Fruit fly (Drosophila melanogaster) whole organism, embryonic: ENCODE results near the gene CG11426.
A peak's percentile ranks its signal among the peaks of the same experiment; 100 is the strongest.

Experiments used
- Aef1 ChIP-seq: fragments of 200-800 bp; sonication (Bioruptor generic); IDR thresholded peaks from 3 replicates; pipeline ENCODE4 v1.3.6; 2022; ENCODE audit warnings: missing biosample characterization, missing genetic modification characterization
- Awh ChIP-seq: fragments of 200-800 bp; sonication (Bioruptor generic); IDR thresholded peaks from 2 replicates; pipeline ENCODE4, ENCODE4 v1.3.6; 2022; ENCODE audit warnings: missing biosample characterization, missing genetic modification characterization
- CG10565 ChIP-seq: fragments of 200-800 bp; sonication (Bioruptor generic); optimal IDR thresholded peaks from 3 replicates; lab custom pipeline; 2016; ENCODE audit warnings: missing biosample characterization, mild to moderate bottlenecking, missing genetic modification characterization
- CG10959 ChIP-seq: fragments of 200-800 bp; sonication (Bioruptor generic); IDR thresholded peaks from 2 replicates; pipeline ENCODE4 v1.3.6; 2022; ENCODE audit warnings: missing biosample characterization, missing genetic modification characterization
- CG14710 ChIP-seq: fragments of 200-800 bp; sonication (Bioruptor generic); optimal IDR thresholded peaks from 3 replicates; lab custom pipeline; 2019; ENCODE audit warnings: missing biosample characterization, mild to moderate bottlenecking, missing genetic modification characterization, moderate library complexity
- CG16813 ChIP-seq: fragments of 200-800 bp; sonication (Bioruptor generic); IDR thresholded peaks from 3 replicates; pipeline ENCODE4 v1.3.6; 2022; ENCODE audit warnings: missing biosample characterization, missing genetic modification characterization; ENCODE audit not compliant: partially characterized antibody
- CG17829 ChIP-seq: fragments of 200-800 bp; optimal IDR thresholded peaks from 2 replicates; lab custom pipeline; 2019; ENCODE audit warnings: missing biosample characterization, mild to moderate bottlenecking, missing genetic modification characterization, moderate library complexity
- CG1792 ChIP-seq: fragments of 200-800 bp; sonication (Bioruptor generic); optimal IDR thresholded peaks from 2 replicates; lab custom pipeline; 2016; ENCODE audit warnings: missing biosample characterization, missing genetic modification characterization
- CG2120 ChIP-seq: fragments of 200-800 bp; sonication (Bioruptor generic); optimal IDR thresholded peaks from 3 replicates; lab custom pipeline; 2016; ENCODE audit warnings: missing biosample characterization, missing genetic modification characterization
- CG2199 ChIP-seq: fragments of 200-800 bp; sonication (Bioruptor generic); IDR thresholded peaks from 3 replicates; pipeline ENCODE4 v1.3.6; 2022; ENCODE audit warnings: missing biosample characterization, missing genetic modification characterization
- CG2875 ChIP-seq: fragments of 200-800 bp; sonication (Bioruptor generic); optimal IDR thresholded peaks from 2 replicates; lab custom pipeline; 2017; ENCODE audit warnings: missing biosample characterization, mild to moderate bottlenecking, missing genetic modification characterization, missing genetic modification reagents
- CG2889 ChIP-seq: fragments of 200-800 bp; sonication (Bioruptor generic); IDR thresholded peaks from 3 replicates; pipeline ENCODE4 v1.3.6; 2022; ENCODE audit warnings: missing biosample characterization, missing genetic modification characterization
- CG30020 ChIP-seq: fragments of 200-800 bp; optimal IDR thresholded peaks from 2 replicates; lab custom pipeline; 2019; ENCODE audit warnings: missing biosample characterization, mild to moderate bottlenecking, missing genetic modification characterization, moderate library complexity
- CG4404 ChIP-seq: fragments of 200-800 bp; sonication (Bioruptor generic); IDR thresholded peaks from 2 replicates; pipeline ENCODE4 v1.3.6; 2022; ENCODE audit warnings: missing biosample characterization, missing genetic modification characterization
- CG4707 ChIP-seq: fragments of 200-800 bp; sonication (Bioruptor generic); optimal IDR thresholded peaks from 2 replicates; lab custom pipeline; 2018; ENCODE audit warnings: missing biosample characterization, mild to moderate bottlenecking, missing genetic modification characterization, moderate library complexity
- CG5180 ChIP-seq: fragments of 200-800 bp; sonication (Bioruptor generic); optimal IDR thresholded peaks from 3 replicates; lab custom pipeline; 2017; ENCODE audit warnings: missing biosample characterization, missing genetic modification characterization, mild to moderate bottlenecking, moderate library complexity, missing genetic modification reagents
- CG6654 ChIP-seq: fragments of 200-800 bp; sonication (Bioruptor generic); optimal IDR thresholded peaks from 2 replicates; lab custom pipeline; 2017; ENCODE audit warnings: missing biosample characterization, mild to moderate bottlenecking, missing genetic modification characterization
- CG7357 ChIP-seq: fragments of 200-800 bp; sonication (Bioruptor generic); IDR thresholded peaks from 3 replicates; pipeline ENCODE4 v1.3.6; 2022; ENCODE audit warnings: missing biosample characterization, missing genetic modification characterization
- CG8388 ChIP-seq: fragments of 200-800 bp; sonication (Bioruptor generic); optimal IDR thresholded peaks from 2 replicates; lab custom pipeline; 2019; ENCODE audit warnings: missing biosample characterization, mild to moderate bottlenecking, missing genetic modification characterization, moderate library complexity
- CG9727 ChIP-seq: fragments of 200-800 bp; sonication (Bioruptor generic); optimal IDR thresholded peaks from 3 replicates; lab custom pipeline; 2017; ENCODE audit warnings: missing biosample characterization, mild to moderate bottlenecking, missing genetic modification characterization
- CHES-1-like ChIP-seq: fragments of 200-800 bp; sonication (Bioruptor generic); optimal IDR thresholded peaks from 2 replicates; lab custom pipeline; 2016; ENCODE audit warnings: missing biosample characterization, missing genetic modification characterization
- Dad ChIP-seq: fragments of 200-800 bp; sonication (Bioruptor generic); optimal IDR thresholded peaks from 3 replicates; lab custom pipeline; 2016; ENCODE audit warnings: missing biosample characterization, missing genetic modification characterization
- Dip2 ChIP-seq: fragments of 200-800 bp; sonication (Bioruptor generic); IDR thresholded peaks from 2 replicates; pipeline ENCODE4 v1.3.6; 2022; ENCODE audit warnings: missing biosample characterization, missing genetic modification characterization
- Fer3 ChIP-seq: fragments of 200-800 bp; sonication (Bioruptor generic); optimal IDR thresholded peaks from 2 replicates; lab custom pipeline; 2018; ENCODE audit warnings: missing biosample characterization, mild to moderate bottlenecking, missing genetic modification characterization, moderate library complexity
- Gug ChIP-seq: fragments of 200-800 bp; sonication (Bioruptor generic); IDR thresholded peaks from 4 replicates; pipeline ENCODE4 v1.3.6; 2022; ENCODE audit warnings: missing biosample characterization, missing genetic modification characterization
- Hmr ChIP-seq: fragments of 200-800 bp; sonication (Bioruptor generic); optimal IDR thresholded peaks from 3 replicates; lab custom pipeline; 2017; ENCODE audit warnings: mild to moderate bottlenecking, missing biosample characterization, missing genetic modification reagents, missing genetic modification characterization
- Hr78 ChIP-seq, 2 experiments: fragments of 200-800 bp in 1 of 2; fragments of >200 bp in 1 of 2; sonication (Bioruptor generic) in 1 of 2; optimal IDR thresholded peaks; 2 replicates each; lab custom pipeline; 2017 to 2019; ENCODE audit warnings: missing biosample characterization in 2 of 2, missing genetic modification characterization in 2 of 2, mild to moderate bottlenecking in 1 of 2, moderate library complexity in 1 of 2
- MESR4 ChIP-seq: fragments of 200-800 bp; sonication (Bioruptor generic); optimal IDR thresholded peaks from 2 replicates; lab custom pipeline; 2018; ENCODE audit warnings: missing biosample characterization, mild to moderate bottlenecking, missing genetic modification characterization, moderate library complexity
- Mad ChIP-seq: fragments of 200-800 bp; sonication (Bioruptor generic); optimal IDR thresholded peaks from 2 replicates; lab custom pipeline; 2016; ENCODE audit warnings: missing biosample characterization, missing genetic modification characterization
- Nf-YA ChIP-seq: fragments of 200-800 bp; sonication (Bioruptor generic); IDR thresholded peaks from 2 replicates; pipeline ENCODE4 v1.3.6; 2022; ENCODE audit warnings: missing biosample characterization, missing genetic modification characterization
- YL-1 ChIP-seq: fragments of 200-800 bp; sonication (Bioruptor generic); optimal IDR thresholded peaks from 3 replicates; lab custom pipeline; 2017; ENCODE audit warnings: missing biosample characterization, mild to moderate bottlenecking, missing genetic modification characterization
- corto ChIP-seq: fragments of 200-800 bp; sonication (Bioruptor generic); optimal IDR thresholded peaks from 2 replicates; lab custom pipeline; 2016; ENCODE audit warnings: missing biosample characterization, mild to moderate bottlenecking, missing genetic modification characterization, moderate library complexity
- disco-r ChIP-seq: fragments of 200-800 bp; sonication (Bioruptor generic); optimal IDR thresholded peaks from 2 replicates; lab custom pipeline; 2016; ENCODE audit warnings: missing biosample characterization, missing genetic modification characterization
- dmrt99B ChIP-seq: fragments of 200-800 bp; sonication (Bioruptor generic); optimal IDR thresholded peaks from 2 replicates; lab custom pipeline; 2018; ENCODE audit warnings: missing biosample characterization, mild to moderate bottlenecking, missing genetic modification characterization, moderate library complexity
- dysf ChIP-seq: fragments of 200-800 bp; sonication (Bioruptor generic); IDR thresholded peaks from 3 replicates; pipeline ENCODE4 v1.3.6; 2022; ENCODE audit warnings: missing biosample characterization, missing genetic modification characterization
- ftz-f1 ChIP-seq: fragments of 200-800 bp; sonication (Bioruptor generic); optimal IDR thresholded peaks from 2 replicates; lab custom pipeline; 2016; ENCODE audit warnings: missing biosample characterization, missing genetic modification characterization
- gcm2 ChIP-seq: fragments of 200-800 bp; sonication (Bioruptor generic); optimal IDR thresholded peaks from 2 replicates; lab custom pipeline; 2016; ENCODE audit warnings: missing biosample characterization, missing genetic modification characterization
- ind ChIP-seq: fragments of 200-800 bp; sonication (Bioruptor generic); optimal IDR thresholded peaks from 3 replicates; lab custom pipeline; 2016; ENCODE audit warnings: missing biosample characterization, missing genetic modification characterization
- jing ChIP-seq: fragments of 200-800 bp; sonication (Bioruptor generic); optimal IDR thresholded peaks from 2 replicates; lab custom pipeline; 2018; ENCODE audit warnings: missing biosample characterization, mild to moderate bottlenecking, missing genetic modification characterization
- kay ChIP-seq: fragments of 200-800 bp; sonication (Bioruptor generic); optimal IDR thresholded peaks from 2 replicates; lab custom pipeline; 2016; ENCODE audit warnings: missing biosample characterization, missing genetic modification characterization
- lab ChIP-seq: fragments of 200-800 bp; sonication (Bioruptor generic); optimal IDR thresholded peaks from 3 replicates; lab custom pipeline; 2017; ENCODE audit warnings: missing biosample characterization, missing genetic modification characterization, mild to moderate bottlenecking, moderate library complexity, missing genetic modification reagents
- oc ChIP-seq: fragments of 200-800 bp; sonication (Bioruptor generic); optimal IDR thresholded peaks from 2 replicates; lab custom pipeline; 2018; ENCODE audit warnings: missing biosample characterization, mild to moderate bottlenecking, missing genetic modification characterization, moderate library complexity
- pho ChIP-seq: fragments of 200-800 bp; sonication (Bioruptor generic); optimal IDR thresholded peaks from 2 replicates; lab custom pipeline; 2016; ENCODE audit warnings: missing biosample characterization, missing genetic modification characterization
- phol ChIP-seq: fragments of 200-800 bp; sonication (Bioruptor generic); optimal IDR thresholded peaks from 3 replicates; lab custom pipeline; 2018; ENCODE audit warnings: missing biosample characterization, mild to moderate bottlenecking, missing genetic modification characterization, moderate library complexity
- ranshi ChIP-seq: fragments of 200-800 bp; sonication (Bioruptor generic); IDR thresholded peaks from 2 replicates; pipeline ENCODE4 v1.3.6; 2022; ENCODE audit warnings: missing biosample characterization, missing genetic modification characterization
- repo ChIP-seq: fragments of 200-800 bp; sonication (Bioruptor generic); optimal IDR thresholded peaks from 2 replicates; lab custom pipeline; 2016; ENCODE audit warnings: missing biosample characterization, missing genetic modification characterization
- sens ChIP-seq: fragments of 200-800 bp; sonication (Bioruptor generic); peaks from one replicate; lab custom pipeline; 2016; ENCODE audit warnings: missing biosample characterization, missing genetic modification characterization
- vvl ChIP-seq: fragments of 200-800 bp; sonication (Bioruptor generic); IDR thresholded peaks from 2 replicates; pipeline ENCODE4 v1.3.6; 2022; ENCODE audit warnings: missing biosample characterization, missing genetic modification characterization
- zen ChIP-seq: fragments of 200-800 bp; sonication (Bioruptor generic); optimal IDR thresholded peaks from 3 replicates; lab custom pipeline; 2018; ENCODE audit warnings: missing biosample characterization, mild to moderate bottlenecking, missing genetic modification characterization, moderate library complexity
- zf30C ChIP-seq: fragments of 200-800 bp; sonication (Bioruptor generic); optimal IDR thresholded peaks from 3 replicates; lab custom pipeline; 2018; ENCODE audit warnings: missing biosample characterization, mild to moderate bottlenecking, missing genetic modification characterization

CG11426 gene

dm6 chr3L:22460918-22461634 lies 9.3 kb upstream of the CG11426 start, which contains the start of gene laza (continued):
- TF ChIP-seq dmrt99B (tag; lab: Kevin White, UChicago), result no peak
- 0 out of 2 replicates have a peak, but pooled peaks have one; percentile 7 for TF ChIP-seq CG4404
- TF ChIP-seq CG10565 (GFP tag; lab: Kevin White, UChicago), result no peak
- no peak for TF ChIP-seq Dip2 (GFP tag; lab: Robert Waterston, UW)
- no peak for TF ChIP-seq Gug (GFP tag; lab: Robert Waterston, UW)
- TF ChIP-seq CG2120 (GFP tag; lab: Kevin White, UChicago), result peak; percentile 22
- TF ChIP-seq lab (GFP tag; lab: Kevin White, UChicago), result peak; percentile 34
- TF ChIP-seq CG1792, result no peak
- no peak for TF ChIP-seq Aef1
- no peak for TF ChIP-seq MESR4 (GFP tag; lab: Kevin White, UChicago)
- no peak for TF ChIP-seq oc (tag; lab: Kevin White, UChicago)
- TF ChIP-seq ftz-f1 (GFP tag; lab: Kevin White, UChicago), result peak; percentile 24
- no peak for TF ChIP-seq CG2875
- no peak for TF ChIP-seq CG17829 (tag; lab: Kevin White, UChicago)
- TF ChIP-seq CG5180 (GFP tag; lab: Kevin White, UChicago), result peak; percentile 84
- TF ChIP-seq Hmr (GFP tag; lab: Kevin White, UChicago), result peak; percentile 23
- no peak for TF ChIP-seq CG2889
- TF ChIP-seq corto (GFP tag; lab: Kevin White, UChicago), result no peak
- TF ChIP-seq zf30C, result peak; percentile 51
- TF ChIP-seq CG2199 (GFP tag; lab: Robert Waterston, UW), result peak; percentile 71; the same call in 2 of the 3 replicates
- TF ChIP-seq CG14710 (tag; lab: Kevin White, UChicago), result no peak
- TF ChIP-seq repo (GFP tag; lab: Kevin White, UChicago), result no peak
- no peak for TF ChIP-seq Awh (GFP tag; lab: Robert Waterston, UW)
- no peak for TF ChIP-seq kay (GFP tag; lab: Kevin White, UChicago)
- TF ChIP-seq CG9727 (GFP tag; lab: Kevin White, UChicago), result peak; percentile 2
- 0 out of 3 replicates have a peak, but pooled peaks have one; percentile 18 for TF ChIP-seq dysf (GFP tag; lab: Robert Waterston, UW)
- no peak for TF ChIP-seq YL-1 (GFP tag; lab: Kevin White, UChicago)
- TF ChIP-seq CG30020 (tag; lab: Kevin White, UChicago), result no peak
- no peak for TF ChIP-seq gcm2 (GFP tag; lab: Kevin White, UChicago)
- TF ChIP-seq Nf-YA, result 0 out of 2 replicates have a peak, but pooled peaks have one; percentile 28
- no peak for TF ChIP-seq CHES-1-like
- TF ChIP-seq CG7357 (GFP tag; lab: Robert Waterston, UW), result no peak
- no peak for TF ChIP-seq CG8388
- no peak for TF ChIP-seq Fer3 (tag; lab: Kevin White, UChicago)
- TF ChIP-seq CG4707 (GFP tag; lab: Kevin White, UChicago), result no peak
- no peak for TF ChIP-seq jing (GFP tag; lab: Kevin White, UChicago)
- peak in 1 of 2 experiments; percentile 12 for TF ChIP-seq Hr78 (GFP tag; optimal IDR thresholded peaks at IDR 0.05; lab: Kevin White, UChicago)
- TF ChIP-seq zen (tag; lab: Kevin White, UChicago), result no peak
- peak; percentile 14 for TF ChIP-seq ind (GFP tag; lab: Kevin White, UChicago)
- TF ChIP-seq sens (GFP tag; lab: Kevin White, UChicago), result peak; percentile 68
- no peak for TF ChIP-seq CG10959 (GFP tag; lab: Robert Waterston, UW)
- TF ChIP-seq vvl, result 0 out of 2 replicates have a peak, but pooled peaks have one; percentile 20
- no peak for TF ChIP-seq CG6654 (GFP tag; lab: Kevin White, UChicago)
- no peak for TF ChIP-seq pho
- no peak for TF ChIP-seq disco-r (GFP tag; lab: Kevin White, UChicago)
- peak; percentile 16 for TF ChIP-seq phol (tag; lab: Kevin White, UChicago)
- no peak for TF ChIP-seq ranshi (GFP tag; lab: Robert Waterston, UW)
- TF ChIP-seq Dad (GFP tag; lab: Kevin White, UChicago), result no peak
- no peak for TF ChIP-seq CG16813 (GFP tag; lab: Robert Waterston, UW)
- TF ChIP-seq Mad (GFP tag; lab: Kevin White, UChicago), result no peak
